Worm (Caenorhabditis elegans): ENCODE measurements around the gene K11D12.12.

K11D12.12 gene

DNA sequence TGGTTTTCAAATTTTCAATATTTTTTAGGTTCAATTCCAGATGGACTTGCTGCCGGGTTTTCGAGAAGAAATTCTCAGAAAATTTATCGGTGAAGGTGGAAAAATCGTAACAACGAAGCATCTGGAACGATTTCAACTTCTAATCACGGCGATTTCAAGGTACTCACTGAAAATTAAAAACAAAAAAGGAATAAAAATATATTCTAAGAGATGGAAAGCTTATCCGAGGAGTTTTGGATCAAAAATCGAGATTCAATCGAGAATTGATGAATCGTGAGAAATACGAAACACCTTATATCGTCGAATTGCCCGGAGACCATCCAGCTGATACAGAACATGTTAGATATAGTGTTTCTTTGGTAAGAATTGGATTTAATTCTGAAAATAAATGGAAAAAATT, at the start of gene K11D12.12:
K11D12.12 (plus strand) TSS at position 29 of the 400 bp plus-strand sequence.
- TF ChIP-seq W03F9.2 (tag; optimal IDR thresholded peaks at IDR 0.05): no peak
- no peak for TF ChIP-seq dao-5 (tag; optimal IDR thresholded peaks at IDR 0.05)
- TF ChIP-seq him-1 (tag; optimal IDR thresholded peaks at IDR 0.05): no peak

DNA sequence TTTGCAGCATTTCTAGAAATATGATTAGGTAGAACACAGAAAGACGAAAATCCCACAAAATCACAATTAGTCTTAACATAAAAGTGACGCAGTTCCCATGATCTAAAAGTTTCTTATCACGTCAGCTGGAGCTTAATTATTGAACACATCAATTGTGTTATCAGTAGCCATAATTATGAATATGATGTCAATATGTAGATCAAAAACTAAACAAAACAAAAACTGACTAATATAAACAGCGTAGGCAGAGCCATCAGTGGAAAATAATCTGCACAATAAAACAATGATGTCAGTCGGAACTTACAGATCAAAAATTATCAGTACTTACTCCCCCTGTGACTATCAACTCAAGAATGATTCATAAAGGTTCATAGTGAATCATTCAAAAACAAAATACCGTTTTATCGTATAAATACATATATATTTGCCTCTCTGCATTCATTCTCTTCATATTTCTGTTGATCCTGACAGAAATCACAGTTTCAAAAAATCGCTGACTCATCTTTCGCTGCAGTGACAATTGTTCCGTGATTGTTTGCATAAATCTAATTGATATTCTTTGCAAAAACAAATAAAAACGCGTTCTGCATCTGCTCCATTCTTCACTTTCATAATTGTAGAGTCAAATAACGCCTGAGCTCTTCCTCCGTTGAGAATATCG, 39.7 kb upstream of the K11D12.12 start, which contains the start of gene srr-6:
srr-6 (plus strand) TSS at position 611 of the 661 bp plus-strand sequence.
- TF ChIP-seq dao-5 (tag; optimal IDR thresholded peaks at IDR 0.05): no peak
- no peak for TF ChIP-seq him-1 (tag; optimal IDR thresholded peaks at IDR 0.05)
- TF ChIP-seq W03F9.2 (tag; optimal IDR thresholded peaks at IDR 0.05): no peak

DNA sequence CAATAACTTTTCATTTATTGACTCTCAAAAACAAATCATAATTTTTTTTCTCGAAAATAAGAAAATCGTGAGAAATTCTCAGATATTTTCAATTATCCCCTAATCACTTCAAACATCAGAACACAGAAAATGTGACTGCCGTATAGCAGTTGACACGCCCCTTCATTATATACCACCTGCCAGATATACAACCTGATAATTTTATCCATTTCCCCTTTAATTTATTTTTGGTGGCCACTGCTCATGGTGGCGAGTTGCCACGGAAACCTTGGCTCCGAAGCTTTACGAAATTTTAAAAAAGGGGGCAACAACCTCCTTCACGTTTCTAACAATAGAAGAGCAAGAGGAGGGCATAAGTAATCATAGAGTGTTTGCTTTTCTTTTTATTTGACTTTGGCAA, 35.3 kb upstream of the K11D12.12 start:
- no peak for TF ChIP-seq dao-5 (tag; optimal IDR thresholded peaks at IDR 0.05)
- no peak for TF ChIP-seq him-1 (tag; optimal IDR thresholded peaks at IDR 0.05)
- no peak for TF ChIP-seq W03F9.2 (tag; optimal IDR thresholded peaks at IDR 0.05)

DNA sequence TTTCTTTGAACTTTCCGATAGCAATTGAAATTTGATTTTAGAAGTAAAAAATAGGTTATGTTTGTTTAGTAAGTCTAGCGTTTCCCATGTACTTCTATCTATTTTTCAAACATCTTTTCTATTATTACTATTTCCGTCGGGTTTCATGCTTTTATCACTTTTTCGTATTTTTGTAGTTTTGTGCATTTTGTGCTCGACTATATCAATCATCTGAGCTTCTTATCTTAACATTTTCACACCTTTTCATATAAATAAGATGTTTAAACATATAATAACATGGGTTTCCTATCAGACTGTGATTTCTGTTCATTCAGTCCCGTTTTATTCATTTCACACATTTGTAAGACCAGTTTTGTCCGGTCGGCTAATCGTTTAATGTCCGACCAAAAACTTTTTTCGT, 34.0 kb upstream of the K11D12.12 start:
- TF ChIP-seq dao-5 (tag; optimal IDR thresholded peaks at IDR 0.05) (no peak), W03F9.2 (tag; optimal IDR thresholded peaks at IDR 0.05) (no peak), him-1 (tag; optimal IDR thresholded peaks at IDR 0.05) (no peak)

DNA sequence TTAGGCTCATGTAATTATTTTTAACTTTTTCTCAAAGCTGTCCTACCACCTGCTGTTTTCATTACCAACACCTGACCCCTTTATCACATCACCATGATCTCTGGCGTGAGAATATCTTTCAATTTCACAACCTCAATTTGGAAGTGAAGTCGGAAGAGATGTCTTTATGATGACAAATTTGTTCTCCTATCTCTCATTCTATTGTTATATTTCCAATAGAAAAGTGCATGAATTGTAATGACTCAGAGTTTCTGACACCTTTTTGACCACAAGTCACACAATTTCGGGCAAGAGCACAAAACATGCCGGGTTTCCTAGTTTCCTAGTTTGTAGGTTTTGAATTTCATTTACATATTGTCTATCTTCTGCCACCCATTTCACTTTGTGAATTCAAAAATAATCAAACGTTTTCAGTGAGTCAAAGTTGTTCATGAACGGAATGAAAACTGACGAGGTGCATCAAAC, 33.2 kb upstream of the K11D12.12 start, which contains the start of gene srr-4:
srr-4 (plus strand) TSS at position 415 of the 465 bp plus-strand sequence.
- TF ChIP-seq dao-5 (tag; optimal IDR thresholded peaks at IDR 0.05): no peak
- TF ChIP-seq him-1 (tag; optimal IDR thresholded peaks at IDR 0.05): no peak
- TF ChIP-seq W03F9.2 (tag; optimal IDR thresholded peaks at IDR 0.05): no peak

DNA sequence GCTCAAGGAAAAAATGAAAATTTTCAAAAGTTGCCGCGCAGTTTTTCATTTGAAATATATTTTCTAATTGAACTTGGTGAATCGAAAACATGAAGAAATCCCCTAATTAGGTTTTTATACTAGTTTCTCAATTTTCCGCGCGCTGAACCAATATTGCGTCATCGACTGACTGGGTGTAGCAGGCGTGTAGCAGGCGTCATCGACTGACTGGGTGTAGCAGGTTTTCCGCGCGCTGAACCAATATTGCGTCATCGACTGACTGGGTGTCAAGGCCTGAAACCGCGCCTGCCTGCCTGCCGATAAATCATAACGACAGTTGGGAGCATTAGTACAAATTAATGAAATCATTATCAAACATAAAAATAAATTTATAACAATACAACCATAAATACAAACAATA, 28.7 kb upstream of the K11D12.12 start:
- TF ChIP-seq him-1 (tag; optimal IDR thresholded peaks at IDR 0.05) (no peak), W03F9.2 (tag; optimal IDR thresholded peaks at IDR 0.05) (no peak), dao-5 (tag; optimal IDR thresholded peaks at IDR 0.05) (no peak)

DNA sequence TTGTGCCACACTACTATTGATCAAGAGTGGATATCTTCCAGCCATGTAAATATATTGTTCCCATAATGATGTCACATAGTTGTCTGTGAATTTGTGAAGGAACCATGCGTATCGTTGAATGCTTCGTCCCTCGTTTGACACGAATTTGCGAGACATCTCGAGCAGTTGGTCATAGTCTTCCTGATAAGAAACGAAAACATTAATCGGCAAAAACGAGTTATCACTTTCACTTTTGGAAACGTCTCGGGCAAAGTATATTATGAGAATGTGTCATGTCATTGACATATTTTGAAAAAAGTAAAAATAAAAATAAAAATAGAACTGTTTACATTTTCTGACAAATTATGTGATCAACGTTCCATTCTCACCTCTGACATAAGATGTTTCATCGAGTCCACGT, 25.6 kb upstream of the K11D12.12 start:
- TF ChIP-seq him-1 (tag; optimal IDR thresholded peaks at IDR 0.05): no peak
- no peak for TF ChIP-seq W03F9.2 (tag; optimal IDR thresholded peaks at IDR 0.05)
- no peak for TF ChIP-seq dao-5 (tag; optimal IDR thresholded peaks at IDR 0.05)

DNA sequence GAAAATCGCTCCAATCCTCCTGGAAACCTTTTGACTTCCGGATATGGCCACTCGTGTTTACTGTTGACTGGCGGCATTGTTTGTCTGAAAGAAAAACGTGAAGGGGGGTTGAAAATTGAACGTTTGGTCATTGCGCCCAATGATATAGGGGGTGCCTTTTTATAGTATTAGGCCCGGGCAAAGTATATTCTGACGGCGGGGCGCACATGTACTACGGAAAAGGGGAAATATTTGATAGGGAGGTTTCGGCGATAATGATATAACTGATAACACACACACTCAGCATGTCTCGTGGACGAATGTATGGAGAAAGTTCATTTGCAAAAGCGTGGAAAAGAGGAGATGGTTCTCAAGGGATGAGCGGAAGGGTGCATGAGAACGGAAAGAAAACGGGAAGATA, 24.4 kb upstream of the K11D12.12 start, which contains the start of gene cpt-4:
cpt-4 (minus strand) TSS at position 84 of the 400 bp plus-strand sequence.
- no peak for TF ChIP-seq W03F9.2 (tag; optimal IDR thresholded peaks at IDR 0.05)
- no peak for TF ChIP-seq him-1 (tag; optimal IDR thresholded peaks at IDR 0.05)

DNA sequence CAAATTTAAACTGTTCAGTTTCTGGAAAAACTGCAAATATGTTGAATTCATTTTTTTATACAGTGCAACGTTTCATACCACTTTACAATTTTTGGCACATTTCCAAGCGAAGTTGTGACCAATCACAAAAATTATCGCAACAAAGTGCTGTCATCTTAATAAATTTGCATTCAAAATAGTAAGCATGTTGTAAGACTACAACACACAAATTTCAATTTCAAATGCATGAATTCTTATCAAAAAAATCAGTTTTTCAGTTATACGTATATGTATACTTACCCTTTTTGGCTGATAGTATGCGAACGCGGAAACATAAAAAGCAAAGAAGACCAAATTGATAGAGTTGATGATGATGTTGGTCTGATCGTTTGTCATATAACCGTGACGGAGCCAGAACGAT, 21.8 kb upstream of the K11D12.12 start:
- TF ChIP-seq W03F9.2 (tag; optimal IDR thresholded peaks at IDR 0.05) (no peak), him-1 (tag; optimal IDR thresholded peaks at IDR 0.05) (no peak)

DNA sequence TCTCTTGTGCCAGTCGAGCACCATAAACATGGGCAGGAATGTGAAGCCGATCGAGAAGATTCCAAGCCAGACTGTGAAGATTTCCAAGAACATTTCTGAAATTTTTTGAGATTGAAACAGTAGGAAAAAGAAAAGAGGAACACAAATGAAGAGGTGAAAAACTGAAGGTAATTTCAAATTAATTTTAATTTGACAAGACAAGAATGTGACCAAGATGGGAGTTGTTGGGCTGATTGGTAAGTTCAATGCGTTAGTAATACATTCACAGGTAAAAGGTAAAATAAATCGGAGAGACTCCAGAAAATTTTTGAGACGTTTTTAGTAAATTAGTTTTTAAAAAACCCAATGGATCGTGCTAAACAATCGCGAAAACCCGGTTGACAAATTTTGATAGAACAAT, 21.3 kb upstream of the K11D12.12 start, which contains the start of gene swt-7:
swt-7 (minus strand) TSS at position 101 of the 400 bp plus-strand sequence.
- no peak for TF ChIP-seq him-1 (tag; optimal IDR thresholded peaks at IDR 0.05)
- TF ChIP-seq dao-5 (tag; optimal IDR thresholded peaks at IDR 0.05): no peak

DNA sequence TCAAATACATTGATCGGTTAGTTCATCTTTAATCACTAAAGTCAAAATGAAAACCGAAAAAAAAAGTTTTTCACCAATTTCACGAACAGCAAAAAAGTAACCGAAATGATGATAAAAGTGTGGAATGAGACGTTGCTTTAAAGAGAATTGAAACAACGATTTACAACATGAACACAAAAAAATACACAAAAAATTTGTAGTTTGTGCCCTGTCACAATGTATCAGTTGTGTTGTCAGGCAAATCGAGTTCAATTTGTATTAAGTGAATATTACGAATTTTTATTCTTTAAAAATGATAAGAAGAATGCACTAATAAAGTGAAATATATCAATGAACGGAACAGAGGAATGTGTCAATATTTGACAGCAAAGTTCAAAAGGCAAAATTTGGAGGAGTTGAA, 20.3 kb upstream of the K11D12.12 start:
- TF ChIP-seq dao-5 (tag; optimal IDR thresholded peaks at IDR 0.05) (no peak), W03F9.2 (tag; optimal IDR thresholded peaks at IDR 0.05) (no peak), him-1 (tag; optimal IDR thresholded peaks at IDR 0.05) (no peak)

DNA sequence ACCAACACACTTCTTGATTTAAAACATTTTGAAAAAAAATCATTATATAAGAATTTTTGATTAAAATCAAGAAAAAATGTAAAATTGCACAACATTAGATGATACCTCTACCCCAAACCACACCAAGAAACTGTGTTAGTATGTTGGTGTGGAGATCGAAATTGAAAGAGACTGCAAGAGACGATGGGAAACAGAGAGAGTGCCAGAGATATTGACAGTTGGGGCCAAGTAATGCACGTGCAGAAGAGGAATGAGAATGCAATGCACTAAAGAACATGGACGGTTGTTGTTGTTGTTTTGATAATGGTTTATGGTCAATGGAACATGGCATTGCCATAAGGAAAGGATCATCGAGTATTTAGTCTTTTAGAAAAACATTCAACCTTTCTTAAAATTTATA, 19.9 kb upstream of the K11D12.12 start:
- TF ChIP-seq him-1 (tag; optimal IDR thresholded peaks at IDR 0.05): no peak
- TF ChIP-seq dao-5 (tag; optimal IDR thresholded peaks at IDR 0.05): no peak
- no peak for TF ChIP-seq W03F9.2 (tag; optimal IDR thresholded peaks at IDR 0.05)

DNA sequence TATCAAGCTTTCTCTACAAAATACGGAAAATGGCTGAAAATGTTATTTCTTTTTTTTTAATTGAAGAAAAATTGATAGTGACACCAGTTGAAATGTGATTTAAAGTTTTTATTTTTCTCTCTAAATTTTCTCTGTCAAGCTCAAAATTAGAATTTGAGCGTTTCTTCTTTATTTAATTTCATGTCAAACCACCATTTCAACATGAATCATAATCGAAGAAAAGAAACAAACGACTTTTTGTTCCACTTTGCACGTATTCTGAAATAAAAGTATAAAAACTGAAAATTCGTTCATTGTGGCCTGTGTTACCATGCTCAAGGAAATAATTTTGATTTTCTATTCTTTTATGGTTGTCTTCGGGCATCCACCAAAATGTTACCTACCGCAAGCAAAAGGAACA, 19.0 kb upstream of the K11D12.12 start, which contains the start of gene K11D12.13:
K11D12.13 (plus strand) TSS at position 301 of the 400 bp plus-strand sequence.
- no peak for TF ChIP-seq dao-5 (tag; optimal IDR thresholded peaks at IDR 0.05)
- no peak for TF ChIP-seq W03F9.2 (tag; optimal IDR thresholded peaks at IDR 0.05)
- no peak for TF ChIP-seq him-1 (tag; optimal IDR thresholded peaks at IDR 0.05)

DNA sequence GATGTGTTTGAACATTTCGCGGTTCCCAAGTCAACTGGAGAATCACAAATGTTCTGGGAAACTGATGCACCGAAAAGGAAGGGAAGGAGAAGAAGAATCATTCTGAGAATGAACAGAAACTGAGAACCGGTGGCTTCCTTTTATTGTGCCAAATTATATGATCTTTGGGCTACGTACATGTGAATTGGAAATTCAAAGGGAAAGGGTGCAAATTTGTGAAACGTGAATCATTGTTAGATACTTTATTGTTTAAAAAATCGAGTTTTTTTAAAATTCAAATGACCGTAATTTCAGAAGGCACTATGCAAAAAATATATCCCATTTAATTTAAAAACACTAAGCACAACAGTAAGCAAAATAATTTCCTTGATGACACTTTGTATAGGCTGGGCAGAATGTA, 17.0 kb upstream of the K11D12.12 start, which contains the start of gene K11D12.6:
K11D12.6 (minus strand) TSS at position 101 of the 400 bp plus-strand sequence.
- TF ChIP-seq W03F9.2 (tag; optimal IDR thresholded peaks at IDR 0.05) (no peak), dao-5 (tag; optimal IDR thresholded peaks at IDR 0.05) (no peak), him-1 (tag; optimal IDR thresholded peaks at IDR 0.05) (no peak)

DNA sequence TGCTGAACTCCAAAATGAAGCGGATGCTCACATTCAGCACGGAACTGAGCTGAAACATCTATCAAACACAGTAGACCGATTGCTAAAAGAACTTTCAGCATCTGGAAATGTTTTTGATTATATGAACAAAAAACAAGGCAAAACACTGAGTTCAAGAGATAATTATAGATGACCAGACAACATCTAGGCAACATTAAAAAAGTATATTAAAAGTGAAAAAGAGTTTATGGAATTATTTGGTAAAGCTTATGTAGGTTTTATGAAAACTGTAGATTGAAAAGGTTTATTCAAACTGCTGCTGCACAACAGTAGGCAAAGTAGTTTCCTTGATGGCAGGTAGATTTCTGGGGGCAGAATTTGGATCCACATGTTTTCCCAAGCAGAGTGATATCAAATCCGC, 15.7 kb upstream of the K11D12.12 start, which contains the start of gene K11D12.7:
K11D12.7 (minus strand) TSS at position 101 of the 400 bp plus-strand sequence.
- TF ChIP-seq dao-5 (tag; optimal IDR thresholded peaks at IDR 0.05) (no peak), W03F9.2 (tag; optimal IDR thresholded peaks at IDR 0.05) (no peak), him-1 (tag; optimal IDR thresholded peaks at IDR 0.05) (no peak)

Data from whole organism, L4/young adult.